Worm (Caenorhabditis elegans) whole organism, early embryonic: Measurements from ENCODE around the gene C35B1.4.

ENCODE experiments used
- B0310.2 ChIP-seq: sonication (generic microtip); optimal IDR thresholded peaks from 2 replicates; lab custom pipeline; 2016; ENCODE audit warnings: mild to moderate bottlenecking, missing genetic modification characterization, missing compliant biosample characterization
- F13C5.2 ChIP-seq: sonication (generic microtip); optimal IDR thresholded peaks from 2 replicates; lab custom pipeline; 2017; ENCODE audit warnings: mild to moderate bottlenecking, missing genetic modification characterization, inconsistent platforms, missing compliant biosample characterization
- aly-1 ChIP-seq: sonication (generic microtip); optimal IDR thresholded peaks from 2 replicates; lab custom pipeline; 2016; ENCODE audit warnings: missing genetic modification characterization, missing compliant biosample characterization
- ama-1 ChIP-seq: fragments of 150-350 bp; optimal IDR thresholded peaks from 2 replicates; lab custom pipeline; 2014
- ceh-13 ChIP-seq: fragments of 200-800 bp; sonication (Bioruptor generic); optimal IDR thresholded peaks from 2 replicates; lab custom pipeline; 2018; ENCODE audit warnings: mild to moderate bottlenecking, missing genetic modification characterization, missing compliant biosample characterization
- ceh-36 ChIP-seq: sonication (generic microtip); optimal IDR thresholded peaks from 2 replicates; lab custom pipeline; 2016; ENCODE audit warnings: missing genetic modification characterization, inconsistent platforms, missing compliant biosample characterization
- ets-7 ChIP-seq: sonication (generic microtip); optimal IDR thresholded peaks from 2 replicates; lab custom pipeline; 2016; ENCODE audit warnings: missing genotype, missing genetic modification characterization, missing compliant biosample characterization
- flt-1 ChIP-seq: fragments of 200-800 bp; sonication (Bioruptor generic); IDR thresholded peaks from 2 replicates; pipeline ENCODE4 v1.3.6; 2022; ENCODE audit warnings: missing genetic modification characterization, missing compliant biosample characterization
- hmbx-1 ChIP-seq: sonication (generic microtip); optimal IDR thresholded peaks from 2 replicates; lab custom pipeline; 2016; ENCODE audit warnings: mild to moderate bottlenecking, missing genetic modification characterization, missing compliant biosample characterization
- hmg-4 ChIP-seq: fragments of 200-800 bp; sonication (Bioruptor generic); optimal IDR thresholded peaks from 2 replicates; lab custom pipeline; 2018; ENCODE audit warnings: mild to moderate bottlenecking, missing genetic modification characterization, missing compliant biosample characterization
- hnd-1 ChIP-seq: sonication (generic microtip); optimal IDR thresholded peaks from 2 replicates; lab custom pipeline; 2016; ENCODE audit warnings: missing genetic modification characterization, missing compliant biosample characterization
- pes-1 ChIP-seq: fragments of 200-800 bp; sonication (Bioruptor generic); IDR thresholded peaks from 2 replicates; pipeline ENCODE4 v1.3.6; 2022; ENCODE audit warnings: missing genetic modification reagents, missing genetic modification characterization, missing compliant biosample characterization
- scrt-1 ChIP-seq: fragments of 200-800 bp; sonication (Bioruptor generic); IDR thresholded peaks from 2 replicates; pipeline ENCODE4 v1.3.6; 2022; ENCODE audit warnings: missing genetic modification characterization, missing compliant biosample characterization
- sea-1 ChIP-seq: fragments of 200-800 bp; sonication (Bioruptor generic); conservative IDR thresholded peaks from 2 replicates; pipeline ENCODE4 v1.3.6; 2022; ENCODE audit warnings: missing genetic modification characterization, missing compliant biosample characterization
- tbx-11 ChIP-seq: fragments of 200-800 bp; sonication (Bioruptor generic); IDR thresholded peaks from 2 replicates; pipeline ENCODE4 v1.3.6; 2022; ENCODE audit warnings: missing genetic modification characterization, missing compliant biosample characterization
- tbx-37 ChIP-seq: fragments of 200-800 bp; sonication (Bioruptor generic); conservative IDR thresholded peaks from 2 replicates; pipeline ENCODE4 v1.3.6; 2022; ENCODE audit warnings: missing genetic modification reagents, missing genetic modification characterization, missing compliant biosample characterization
- tra-4 ChIP-seq: sonication (generic microtip); optimal IDR thresholded peaks from 2 replicates; lab custom pipeline; 2017; ENCODE audit warnings: missing genetic modification characterization, missing compliant biosample characterization

The C35B1.4 gene

DNA sequence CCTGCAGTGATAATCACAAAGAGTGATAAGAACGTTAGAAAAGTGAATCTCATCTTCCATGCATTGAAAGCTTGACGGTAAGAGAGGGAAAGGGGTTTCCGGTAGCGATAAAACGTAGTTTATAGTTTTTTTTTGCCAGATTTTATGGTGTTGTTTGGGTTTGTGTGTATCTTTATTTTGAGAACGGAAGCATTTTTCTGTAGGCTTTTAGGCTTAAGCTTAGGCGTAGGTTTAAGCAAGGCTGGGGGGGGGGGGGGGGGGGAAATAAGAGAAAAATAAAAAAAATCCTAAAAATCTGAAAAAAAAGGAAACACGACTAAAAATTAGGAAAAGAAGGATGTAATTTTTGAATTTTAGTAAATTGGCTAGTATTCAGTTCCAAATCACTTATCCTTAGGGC lies 713 bp upstream of the C35B1.4 start, which contains the start of gene C35B1.8:
Gene C35B1.8 (minus strand): TSS at position 101 of the 400 bp plus-strand sequence.
- TF ChIP-seq aly-1 (tag; lab: Kevin White, UChicago) (no peak), pes-1 (no peak), ets-7 (tag; lab: Kevin White, UChicago) (no peak), sea-1 (GFP tag; lab: Robert Waterston, UW) (no peak), scrt-1 (GFP tag; lab: Robert Waterston, UW) (no peak), tbx-11 (GFP tag; lab: Robert Waterston, UW) (no peak), ama-1 (no peak), flt-1 (no peak)

DNA sequence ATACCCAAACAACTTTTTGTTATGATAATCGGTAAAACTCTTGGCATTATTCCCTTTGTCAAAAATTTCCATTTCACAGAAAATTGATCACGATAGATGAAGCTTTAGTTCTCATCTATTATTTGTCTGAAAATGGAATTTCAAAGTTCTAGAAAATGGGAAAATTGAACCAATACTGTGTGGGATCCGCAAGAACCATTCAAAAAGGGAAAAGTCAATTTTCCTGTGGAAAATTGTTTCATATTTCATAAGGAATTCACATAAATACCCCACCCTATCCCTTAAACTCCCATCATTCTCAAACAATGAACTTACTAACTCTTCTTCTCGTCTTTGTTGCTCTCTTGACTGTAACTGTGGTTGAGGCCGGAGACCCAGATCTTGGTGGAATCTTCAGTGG lies 1.2 kb downstream of the C35B1.4 start, which contains the start of the genes C35B1.9 and C35B1.3:
Gene C35B1.9 (minus strand): TSS at position 101 of the 400 bp plus-strand sequence.
Gene C35B1.3 (plus strand): TSS at position 306 of the 400 bp plus-strand sequence.
- TF ChIP-seq pes-1 (no peak), aly-1 (tag; lab: Kevin White, UChicago) (no peak), sea-1 (GFP tag; lab: Robert Waterston, UW) (no peak), F13C5.2 (tag; lab: Kevin White, UChicago) (no peak), scrt-1 (GFP tag; lab: Robert Waterston, UW) (no peak), hnd-1 (tag; lab: Kevin White, UChicago) (no peak), ets-7 (tag; lab: Kevin White, UChicago) (no peak), ceh-13 (no peak), B0310.2 (no peak), hmg-4 (no peak), flt-1 (no peak), ceh-36 (tag; lab: Kevin White, UChicago) (no peak), tbx-37 (GFP tag; lab: Robert Waterston, UW) (no peak), tbx-11 (GFP tag; lab: Robert Waterston, UW) (no peak), ama-1 (no peak), hmbx-1 (tag; lab: Kevin White, UChicago) (no peak), tra-4 (tag; lab: Kevin White, UChicago) (no peak)

DNA sequence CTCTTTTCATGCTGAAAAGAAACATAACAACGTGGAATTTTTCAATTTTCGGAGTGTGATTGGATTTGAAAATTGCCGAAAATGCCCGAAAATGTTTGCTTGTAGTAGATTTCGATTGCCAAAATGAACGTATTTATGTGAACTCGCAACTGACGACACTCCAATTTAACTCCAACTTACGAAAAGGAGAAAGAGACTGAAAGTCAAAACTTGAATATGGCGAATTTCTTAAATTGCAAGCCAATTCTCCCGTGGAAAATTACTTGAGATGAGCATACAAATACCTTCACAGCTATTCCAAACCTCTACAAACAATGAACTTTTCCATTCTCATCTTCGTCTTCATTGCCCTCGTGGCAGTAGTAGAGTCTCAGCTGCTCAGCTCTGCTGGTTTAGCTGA lies 3.0 kb downstream of the C35B1.4 start:
- TF ChIP-seq ceh-36 (tag; lab: Kevin White, UChicago) (no peak), ama-1 (no peak)

DNA sequence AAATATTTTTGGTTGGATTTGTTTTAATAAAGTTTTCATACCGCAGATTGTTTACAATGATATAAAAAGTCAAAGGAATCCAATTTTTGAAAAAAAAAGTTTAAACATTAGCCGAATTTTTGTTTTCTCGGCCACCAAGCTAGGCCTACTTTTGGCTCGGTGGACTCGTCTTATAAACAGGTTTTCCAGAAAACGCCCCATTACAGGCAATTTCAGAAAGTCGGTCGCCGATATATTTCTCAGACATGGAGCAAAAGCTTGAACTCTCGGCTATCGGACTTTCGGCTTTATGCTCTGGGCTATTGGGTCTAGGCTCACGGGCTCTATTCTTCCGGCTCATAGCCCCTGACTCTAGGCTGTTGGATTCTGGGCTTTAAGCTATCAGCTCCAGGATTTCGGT lies 3.5 kb downstream of the C35B1.4 start:
- no peak for TF ChIP-seq F13C5.2 (tag; lab: Kevin White, UChicago)
- no peak for TF ChIP-seq B0310.2
- no peak for TF ChIP-seq ets-7 (tag; lab: Kevin White, UChicago)
- TF ChIP-seq ama-1 = no peak
- TF ChIP-seq flt-1 = no peak
- TF ChIP-seq hnd-1 (tag; lab: Kevin White, UChicago) = no peak
- no peak for TF ChIP-seq aly-1 (tag; lab: Kevin White, UChicago)
- no peak for TF ChIP-seq tbx-11 (GFP tag; lab: Robert Waterston, UW)
- no peak for TF ChIP-seq pes-1
- TF ChIP-seq hmbx-1 (tag; lab: Kevin White, UChicago) = no peak
- no peak for TF ChIP-seq tbx-37 (GFP tag; lab: Robert Waterston, UW)
- no peak for TF ChIP-seq ceh-13
- TF ChIP-seq sea-1 (GFP tag; lab: Robert Waterston, UW) = no peak
- no peak for TF ChIP-seq ceh-36 (tag; lab: Kevin White, UChicago)
- no peak for TF ChIP-seq tra-4 (tag; lab: Kevin White, UChicago)
- TF ChIP-seq scrt-1 (GFP tag; lab: Robert Waterston, UW) = no peak
- no peak for TF ChIP-seq hmg-4

DNA sequence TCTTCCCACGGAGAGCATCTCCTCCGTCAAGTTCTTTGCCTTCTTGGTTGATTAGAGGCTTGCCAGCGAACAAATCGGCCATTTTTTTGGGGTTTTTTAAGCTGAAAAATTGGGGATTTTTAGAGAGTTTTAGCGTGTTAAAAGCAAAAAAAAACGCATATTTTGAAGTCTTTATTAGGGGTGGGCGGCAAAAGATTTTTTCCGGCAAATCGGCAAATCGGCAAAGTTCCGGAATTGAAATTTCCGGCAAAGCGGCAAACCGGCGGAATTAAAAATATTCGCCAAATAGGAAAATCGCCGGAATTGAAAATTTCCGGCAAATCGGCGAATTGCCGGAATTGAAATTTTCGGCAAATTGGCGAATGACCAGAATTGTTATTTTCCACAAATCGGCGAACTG lies 4.5 kb downstream of the C35B1.4 start, which contains the start of gene C35B1.5:
Gene C35B1.5 (minus strand): TSS at position 101 of the 400 bp plus-strand sequence.
- no peak for TF ChIP-seq ceh-36 (tag; lab: Kevin White, UChicago)
- TF ChIP-seq scrt-1 (GFP tag; lab: Robert Waterston, UW) = no peak
- TF ChIP-seq aly-1 (tag; lab: Kevin White, UChicago) = no peak
- no peak for TF ChIP-seq hnd-1 (tag; lab: Kevin White, UChicago)
- TF ChIP-seq hmg-4 = no peak
- no peak for TF ChIP-seq hmbx-1 (tag; lab: Kevin White, UChicago)
- TF ChIP-seq ceh-13 = no peak
- TF ChIP-seq tra-4 (tag; lab: Kevin White, UChicago) = no peak
- TF ChIP-seq ama-1 = no peak
- TF ChIP-seq flt-1 = no peak
- TF ChIP-seq tbx-11 (GFP tag; lab: Robert Waterston, UW) = no peak
- TF ChIP-seq sea-1 (GFP tag; lab: Robert Waterston, UW) = no peak
- TF ChIP-seq pes-1 = no peak
- no peak for TF ChIP-seq F13C5.2 (tag; lab: Kevin White, UChicago)
- no peak for TF ChIP-seq tbx-37 (GFP tag; lab: Robert Waterston, UW)
- no peak for TF ChIP-seq B0310.2
- TF ChIP-seq ets-7 (tag; lab: Kevin White, UChicago) = no peak

DNA sequence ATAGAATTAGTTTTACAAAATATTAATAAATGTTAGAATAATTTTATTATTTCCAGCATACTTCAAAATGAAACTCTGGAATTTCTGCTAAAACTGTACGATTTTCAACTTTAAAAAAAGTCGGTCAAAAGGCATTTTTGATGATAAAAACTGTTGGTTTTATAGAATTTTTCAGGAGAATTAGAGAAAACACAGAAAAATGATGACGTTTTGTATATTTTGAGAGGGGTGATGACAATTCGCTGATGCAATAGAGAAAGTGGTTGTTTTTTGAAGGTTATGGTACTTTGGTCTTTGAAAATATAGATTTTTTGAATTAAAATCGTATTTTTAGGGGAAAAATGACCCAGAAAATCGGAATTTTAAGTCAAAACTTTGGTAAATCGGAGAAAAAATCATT lies 5.4 kb downstream of the C35B1.4 start:
- TF ChIP-seq tbx-37 (GFP tag; lab: Robert Waterston, UW) = no peak
- TF ChIP-seq hnd-1 (tag; lab: Kevin White, UChicago) = no peak
- TF ChIP-seq flt-1 = no peak
- TF ChIP-seq B0310.2 = no peak
- TF ChIP-seq aly-1 (tag; lab: Kevin White, UChicago) = no peak
- no peak for TF ChIP-seq hmbx-1 (tag; lab: Kevin White, UChicago)
- no peak for TF ChIP-seq ets-7 (tag; lab: Kevin White, UChicago)

DNA sequence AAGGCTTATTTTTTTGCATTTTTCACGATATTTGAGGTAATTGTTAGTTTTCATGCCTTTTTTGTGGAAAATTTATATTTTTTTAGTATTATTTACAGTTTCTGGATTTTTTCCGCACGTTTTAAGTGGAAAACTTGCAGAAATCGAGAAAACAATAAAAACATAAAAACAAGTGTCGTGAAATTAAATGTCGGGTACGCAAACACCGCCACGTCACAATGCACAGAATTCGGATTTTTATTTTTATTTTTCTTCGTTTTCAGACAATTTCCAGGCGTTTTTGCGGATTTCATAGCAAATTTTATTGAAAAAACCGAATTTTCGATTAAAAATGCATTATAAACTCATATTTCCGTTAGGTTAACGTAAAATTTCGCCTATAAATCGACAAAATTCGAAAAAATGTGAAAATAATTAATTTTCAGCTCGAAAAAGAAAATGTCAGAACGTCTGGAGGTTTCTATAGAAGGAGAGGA lies 6.2 kb downstream of the C35B1.4 start, which contains the start of gene C35B1.2:
Gene C35B1.2 (plus strand): TSS at position 426 of the 476 bp plus-strand sequence.
- no peak for TF ChIP-seq pes-1
- no peak for TF ChIP-seq tra-4 (tag; lab: Kevin White, UChicago)
- no peak for TF ChIP-seq tbx-37 (GFP tag; lab: Robert Waterston, UW)
- TF ChIP-seq ama-1 = no peak

DNA sequence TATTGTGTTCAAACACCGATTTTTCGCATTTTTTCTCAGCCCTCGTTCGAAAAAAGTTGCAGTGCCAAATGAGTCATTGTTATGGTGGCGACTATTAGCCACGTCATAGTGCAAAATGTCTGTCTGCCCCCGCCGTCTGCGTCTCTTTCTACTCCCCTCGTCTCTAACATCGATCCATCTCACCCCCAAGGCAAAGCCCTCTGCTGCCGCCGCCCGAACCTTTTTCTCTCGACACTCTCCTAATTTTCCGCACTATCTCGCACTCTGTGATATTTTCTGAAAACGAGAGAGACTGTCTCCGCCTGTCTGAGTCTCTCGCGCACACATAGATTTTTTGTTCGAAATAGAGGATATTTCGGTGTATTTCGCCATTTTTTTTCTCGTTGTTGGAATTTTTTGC lies 13.5 kb downstream of the C35B1.4 start:
- TF ChIP-seq ceh-13 (no peak), hmbx-1 (tag; lab: Kevin White, UChicago) (no peak), sea-1 (GFP tag; lab: Robert Waterston, UW) (no peak), scrt-1 (GFP tag; lab: Robert Waterston, UW) (no peak), flt-1 (no peak), hnd-1 (tag; lab: Kevin White, UChicago) (no peak)
